Worm (Caenorhabditis elegans): ENCODE data around the gene cest-5.2.

Gene cest-5.2

DNA sequence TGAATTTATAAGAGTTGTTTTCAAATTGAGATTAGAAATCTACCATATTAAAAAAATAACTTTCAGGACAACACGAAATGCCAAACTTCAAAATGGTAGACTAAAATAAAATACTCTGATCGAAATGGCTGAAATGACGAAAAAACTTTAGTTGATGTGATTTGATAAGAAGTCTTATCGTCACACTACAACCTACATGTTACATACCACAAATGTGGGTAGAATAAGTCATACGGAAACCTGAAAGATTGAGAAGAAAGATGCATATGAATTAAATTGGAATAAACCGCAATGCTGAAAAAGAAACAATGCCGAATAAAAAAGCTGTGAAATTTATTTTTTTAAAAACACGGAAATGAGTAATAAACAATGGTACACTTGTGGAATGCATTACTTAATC, 20.7 kb downstream of the cest-5.2 start:
- TF ChIP-seq elt-3 (tag; optimal IDR thresholded peaks at IDR 0.05) (peak in 1 of 6 experiments; percentile 33), sptf-1 (tag; optimal IDR thresholded peaks at IDR 0.05) (no peak), nhr-85 (tag) (peak; percentile 60)

DNA sequence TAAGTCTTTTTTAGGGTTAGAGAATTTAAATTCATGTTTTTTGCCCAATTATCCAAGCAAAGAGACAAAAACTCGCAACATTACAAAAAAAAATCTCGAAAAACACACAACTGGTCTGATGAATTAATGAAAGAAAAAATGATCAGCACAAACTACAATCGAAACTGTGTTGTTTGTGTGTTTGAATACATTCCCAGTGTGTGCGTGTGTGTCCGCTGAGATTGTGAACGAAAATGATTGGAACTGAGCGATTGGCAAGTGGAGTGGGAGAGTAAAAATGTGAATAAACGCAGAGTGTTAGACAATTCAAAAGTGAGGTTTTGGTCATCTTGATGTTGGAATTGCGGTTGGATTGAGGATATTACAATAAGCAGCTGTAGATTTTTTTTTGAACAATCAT, 21.1 kb downstream of the cest-5.2 start:
- TF ChIP-seq lin-14 (GFP tag; optimal IDR thresholded peaks at IDR 0.05) (peak; percentile 56), zip-4 (GFP tag; optimal IDR thresholded peaks at IDR 0.05) (no peak), efl-1 (optimal IDR thresholded peaks at IDR 0.05) (no peak), efl-1 (GFP tag; optimal IDR thresholded peaks at IDR 0.05 in 1 of 2) (peak in 1 of 2 experiments; percentile 62), snu-23 (GFP tag; optimal IDR thresholded peaks at IDR 0.05) (peak; percentile 12), blmp-1 (tag; optimal IDR thresholded peaks at IDR 0.05) (peak; percentile 48)

DNA sequence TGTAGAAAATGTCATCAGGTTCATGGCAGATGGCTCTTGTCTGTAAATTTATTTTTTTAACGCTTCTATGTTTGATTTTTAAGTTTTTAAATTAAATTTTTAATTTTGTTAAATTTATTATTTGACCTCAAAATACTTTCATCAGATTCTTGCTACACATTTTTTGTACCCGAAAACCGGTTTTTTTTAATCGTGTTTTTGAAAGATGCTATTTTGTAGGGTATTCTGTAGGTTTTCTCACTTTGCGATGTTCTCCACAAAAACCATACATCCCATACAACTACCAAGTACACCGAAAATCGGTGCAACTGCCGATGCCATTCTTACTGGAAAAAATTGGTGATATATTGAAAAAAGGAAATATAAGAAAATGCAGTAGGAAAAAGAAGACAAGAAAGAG, 21.9 kb downstream of the cest-5.2 start, which contains the start of gene nstp-2:
Gene nstp-2 (minus strand): TSS at position 326 of the 400 bp plus-strand sequence.
- no peak for TF ChIP-seq unc-98 (GFP tag; IDR thresholded peaks at IDR 0.05)
- no peak for TF ChIP-seq sptf-1 (tag; optimal IDR thresholded peaks at IDR 0.05)
- TF ChIP-seq blmp-1 (tag; optimal IDR thresholded peaks at IDR 0.05): no peak
- no peak for TF ChIP-seq lin-35 (GFP tag; optimal IDR thresholded peaks at IDR 0.05)
- TF ChIP-seq dsc-1 (tag; optimal IDR thresholded peaks at IDR 0.05): no peak
- TF ChIP-seq lin-13 (GFP tag; optimal IDR thresholded peaks at IDR 0.05): no peak
- TF ChIP-seq aly-2 (tag; optimal IDR thresholded peaks at IDR 0.05): no peak
- TF ChIP-seq grh-1 (GFP tag; IDR thresholded peaks at IDR 0.05): peak; percentile 63
- peak; percentile 61 for TF ChIP-seq nhr-85 (tag)
- TF ChIP-seq lsy-2 (tag; optimal IDR thresholded peaks at IDR 0.05): no peak
- TF ChIP-seq swsn-7 (tag; optimal IDR thresholded peaks at IDR 0.05): no peak

DNA sequence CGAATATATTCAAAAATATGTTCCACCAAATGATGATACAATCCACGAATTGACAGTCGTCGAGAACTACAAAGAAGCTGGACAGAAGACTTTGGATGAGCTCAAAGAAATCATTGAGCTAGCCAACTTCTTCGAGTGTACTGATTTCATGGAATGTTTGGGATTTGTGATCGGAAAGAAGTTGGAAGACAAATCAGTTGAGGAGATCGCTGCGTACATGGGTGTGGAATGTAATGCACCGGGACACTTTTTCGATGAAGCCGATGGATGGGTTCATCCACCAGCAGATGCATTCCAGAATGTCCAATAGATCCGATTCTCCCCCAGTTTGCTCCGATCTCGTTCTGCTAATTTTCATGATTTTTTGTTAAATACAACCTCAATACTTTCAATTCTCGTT, 24.2 kb downstream of the cest-5.2 start:
- TF ChIP-seq zip-4 (GFP tag; optimal IDR thresholded peaks at IDR 0.05) (no peak), efl-1 (optimal IDR thresholded peaks at IDR 0.05) (no peak), efl-1 (GFP tag; optimal IDR thresholded peaks at IDR 0.05 in 1 of 2) (peak in 1 of 2 experiments; percentile 43)

DNA sequence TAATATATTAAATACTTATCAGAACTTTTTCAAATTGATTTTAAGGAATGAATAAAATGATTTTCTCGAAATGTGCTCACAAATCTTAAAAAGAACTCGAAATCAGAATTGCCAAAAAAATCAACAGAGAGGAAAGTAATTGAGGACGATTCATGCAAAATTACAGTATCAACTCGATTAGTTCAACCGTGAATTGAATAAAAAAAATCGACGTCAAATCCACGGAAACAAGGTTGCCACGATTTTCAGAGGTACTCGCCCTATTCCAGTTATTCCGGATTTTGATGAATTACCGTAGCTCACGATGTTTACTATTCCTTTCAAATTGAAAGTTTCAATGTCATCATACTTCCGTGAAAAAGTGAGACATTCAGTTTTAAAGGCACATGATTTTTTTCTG, 25.3 kb downstream of the cest-5.2 start, which contains the start of gene F15B10.3:
Gene F15B10.3 (plus strand): TSS at position 301 of the 400 bp plus-strand sequence.
- TF ChIP-seq efl-1 (optimal IDR thresholded peaks at IDR 0.05) (no peak), efl-1 (GFP tag; optimal IDR thresholded peaks at IDR 0.05 in 1 of 2) (no peak), nhr-12 (tag; optimal IDR thresholded peaks at IDR 0.05) (no peak), jun-1 (tag; optimal IDR thresholded peaks at IDR 0.05) (no peak), unc-86 (tag; optimal IDR thresholded peaks at IDR 0.05) (no peak), lin-35 (GFP tag; optimal IDR thresholded peaks at IDR 0.05) (no peak), sup-37 (GFP tag; optimal IDR thresholded peaks at IDR 0.05) (no peak), sox-4 (tag; optimal IDR thresholded peaks at IDR 0.05) (no peak), nhr-76 (tag; optimal IDR thresholded peaks at IDR 0.05) (no peak), ceh-88 (GFP tag; IDR thresholded peaks at IDR 0.05) (no peak), ceh-90 (tag; optimal IDR thresholded peaks at IDR 0.05) (no peak), hlh-17 (GFP tag; optimal IDR thresholded peaks at IDR 0.05; ENCODE audit: borderline replicate concordance) (no peak), nhr-84 (tag; optimal IDR thresholded peaks at IDR 0.05) (no peak), tbx-2 (tag; optimal IDR thresholded peaks at IDR 0.05) (no peak)

DNA sequence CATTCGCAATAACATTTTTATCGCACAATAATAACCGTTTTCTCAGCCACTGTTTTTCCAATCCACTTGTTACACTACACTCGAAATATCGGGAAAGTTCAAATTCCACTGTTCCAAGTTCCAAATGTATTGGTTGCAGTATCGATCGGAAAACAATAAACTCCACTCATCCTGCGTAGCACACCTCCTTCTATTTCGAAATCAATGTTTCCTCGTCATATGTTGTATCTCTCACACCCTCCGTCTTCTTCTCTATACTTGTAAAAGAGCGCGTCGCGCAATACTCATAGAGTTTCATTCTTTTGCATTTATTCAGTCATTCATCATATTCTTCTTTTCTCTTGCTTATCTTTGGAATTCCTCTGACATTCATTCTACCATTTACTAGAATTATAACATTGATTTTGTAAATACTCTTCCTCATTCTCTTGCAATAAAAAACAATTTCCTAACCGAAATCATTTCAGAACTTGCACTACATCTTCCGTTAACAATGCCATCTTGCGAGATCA, 26.5 kb downstream of the cest-5.2 start, which contains the start of gene sup-36:
Gene sup-36 (plus strand): TSS at position 462 of the 512 bp plus-strand sequence.
- peak in 1 of 2 experiments; percentile 45 for TF ChIP-seq lin-35 (GFP tag; optimal IDR thresholded peaks at IDR 0.05)
- no peak for TF ChIP-seq nhr-28 (tag; optimal IDR thresholded peaks at IDR 0.05)
- peak; percentile 29 for TF ChIP-seq rnt-1 (tag; optimal IDR thresholded peaks at IDR 0.05)
- peak in 1 of 3 experiments; percentile 18 for TF ChIP-seq ceh-82 (tag; optimal IDR thresholded peaks at IDR 0.05)
- no peak for TF ChIP-seq efl-3 (GFP tag; optimal IDR thresholded peaks at IDR 0.05)
- peak; percentile 21 to 25 for TF ChIP-seq efl-1 (optimal IDR thresholded peaks at IDR 0.05)
- TF ChIP-seq efl-1 (GFP tag; optimal IDR thresholded peaks at IDR 0.05 in 1 of 2): peak; percentile 22 to 31
- TF ChIP-seq snu-23 (GFP tag; optimal IDR thresholded peaks at IDR 0.05): peak; percentile 28
- peak in 1 of 3 experiments; percentile 1 for TF ChIP-seq dpl-1 (GFP tag; optimal IDR thresholded peaks at IDR 0.05)

Data from whole organism, L1 larva.